Fruit fly (Drosophila melanogaster) whole organism, prepupa: ENCODE measurements around the gene PXo.

Source experiments
- Blimp-1 ChIP-seq: fragments of 200-800 bp; sonication (Bioruptor generic); optimal IDR thresholded peaks from 3 replicates; lab custom pipeline; 2017; ENCODE audit warnings: missing biosample characterization, missing genetic modification characterization, mild to moderate bottlenecking, moderate library complexity, missing genetic modification reagents
- CG32006 ChIP-seq: fragments of 200-800 bp; sonication (Bioruptor generic); optimal IDR thresholded peaks from 3 replicates; lab custom pipeline; 2017; ENCODE audit warnings: missing biosample characterization, mild to moderate bottlenecking, missing genetic modification characterization
- CG4318 ChIP-seq: fragments of 200-800 bp; sonication (Bioruptor generic); optimal IDR thresholded peaks from 3 replicates; lab custom pipeline; 2017; ENCODE audit warnings: missing biosample characterization, mild to moderate bottlenecking, missing genetic modification characterization
- pdm3 ChIP-seq: fragments of 200-800 bp; sonication (Bioruptor generic); optimal IDR thresholded peaks from 3 replicates; lab custom pipeline; 2016; ENCODE audit warnings: missing biosample characterization, missing genetic modification characterization

DNA sequence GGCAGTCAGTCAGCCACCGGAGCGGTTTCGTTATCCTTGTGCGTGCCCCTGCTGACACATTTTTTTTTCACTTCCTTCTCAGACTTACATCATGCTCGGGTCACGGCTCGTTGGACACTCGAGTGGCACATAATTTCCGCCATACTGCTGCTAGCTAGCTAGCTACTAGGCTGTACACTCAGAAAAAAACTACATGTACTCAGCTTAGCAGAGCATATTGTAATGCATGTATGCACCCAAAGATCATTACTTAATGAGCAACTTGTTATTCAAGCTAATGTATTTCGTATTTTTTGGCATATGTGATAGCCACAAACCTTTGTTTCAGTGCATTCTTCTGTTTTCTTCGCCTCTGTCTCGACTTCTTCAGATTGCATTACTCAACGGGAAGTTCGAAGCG, 43.3 kb upstream of the PXo start:
- TF ChIP-seq CG4318 (GFP tag; lab: Kevin White, UChicago) = no peak
- TF ChIP-seq CG32006 = peak; percentile 13
- no peak for TF ChIP-seq Blimp-1 (GFP tag; lab: Kevin White, UChicago)
- TF ChIP-seq pdm3 (GFP tag; lab: Kevin White, UChicago) = no peak
